Worm (Caenorhabditis elegans) whole organism, early embryonic: ENCODE measurements around the gene fbxa-220.

Experiments
- B0310.2 ChIP-seq: sonication (generic microtip); optimal IDR thresholded peaks from 2 replicates; lab custom pipeline; 2016; ENCODE audit warnings: mild to moderate bottlenecking, missing genetic modification characterization, missing compliant biosample characterization
- F13C5.2 ChIP-seq: sonication (generic microtip); optimal IDR thresholded peaks from 2 replicates; lab custom pipeline; 2017; ENCODE audit warnings: mild to moderate bottlenecking, missing genetic modification characterization, inconsistent platforms, missing compliant biosample characterization
- aly-1 ChIP-seq: sonication (generic microtip); optimal IDR thresholded peaks from 2 replicates; lab custom pipeline; 2016; ENCODE audit warnings: missing genetic modification characterization, missing compliant biosample characterization
- ama-1 ChIP-seq: fragments of 150-350 bp; optimal IDR thresholded peaks from 2 replicates; lab custom pipeline; 2014
- ceh-13 ChIP-seq: fragments of 200-800 bp; sonication (Bioruptor generic); optimal IDR thresholded peaks from 2 replicates; lab custom pipeline; 2018; ENCODE audit warnings: mild to moderate bottlenecking, missing genetic modification characterization, missing compliant biosample characterization
- ceh-36 ChIP-seq: sonication (generic microtip); optimal IDR thresholded peaks from 2 replicates; lab custom pipeline; 2016; ENCODE audit warnings: missing genetic modification characterization, inconsistent platforms, missing compliant biosample characterization
- ets-7 ChIP-seq: sonication (generic microtip); optimal IDR thresholded peaks from 2 replicates; lab custom pipeline; 2016; ENCODE audit warnings: missing genotype, missing genetic modification characterization, missing compliant biosample characterization
- flt-1 ChIP-seq: fragments of 200-800 bp; sonication (Bioruptor generic); IDR thresholded peaks from 2 replicates; pipeline ENCODE4 v1.3.6; 2022; ENCODE audit warnings: missing genetic modification characterization, missing compliant biosample characterization
- hmbx-1 ChIP-seq: sonication (generic microtip); optimal IDR thresholded peaks from 2 replicates; lab custom pipeline; 2016; ENCODE audit warnings: mild to moderate bottlenecking, missing genetic modification characterization, missing compliant biosample characterization
- hmg-4 ChIP-seq: fragments of 200-800 bp; sonication (Bioruptor generic); optimal IDR thresholded peaks from 2 replicates; lab custom pipeline; 2018; ENCODE audit warnings: mild to moderate bottlenecking, missing genetic modification characterization, missing compliant biosample characterization
- hnd-1 ChIP-seq: sonication (generic microtip); optimal IDR thresholded peaks from 2 replicates; lab custom pipeline; 2016; ENCODE audit warnings: missing genetic modification characterization, missing compliant biosample characterization
- pes-1 ChIP-seq: fragments of 200-800 bp; sonication (Bioruptor generic); IDR thresholded peaks from 2 replicates; pipeline ENCODE4 v1.3.6; 2022; ENCODE audit warnings: missing genetic modification reagents, missing genetic modification characterization, missing compliant biosample characterization
- scrt-1 ChIP-seq: fragments of 200-800 bp; sonication (Bioruptor generic); IDR thresholded peaks from 2 replicates; pipeline ENCODE4 v1.3.6; 2022; ENCODE audit warnings: missing genetic modification characterization, missing compliant biosample characterization
- sea-1 ChIP-seq: fragments of 200-800 bp; sonication (Bioruptor generic); conservative IDR thresholded peaks from 2 replicates; pipeline ENCODE4 v1.3.6; 2022; ENCODE audit warnings: missing genetic modification characterization, missing compliant biosample characterization
- tbx-11 ChIP-seq: fragments of 200-800 bp; sonication (Bioruptor generic); IDR thresholded peaks from 2 replicates; pipeline ENCODE4 v1.3.6; 2022; ENCODE audit warnings: missing genetic modification characterization, missing compliant biosample characterization
- tbx-37 ChIP-seq: fragments of 200-800 bp; sonication (Bioruptor generic); conservative IDR thresholded peaks from 2 replicates; pipeline ENCODE4 v1.3.6; 2022; ENCODE audit warnings: missing genetic modification reagents, missing genetic modification characterization, missing compliant biosample characterization
- tra-4 ChIP-seq: sonication (generic microtip); optimal IDR thresholded peaks from 2 replicates; lab custom pipeline; 2017; ENCODE audit warnings: missing genetic modification characterization, missing compliant biosample characterization

fbxa-220 gene

ce11 chrIII:11487245-11487644 lies 3.3 kb upstream of the fbxa-220 start, which contains the start of gene popl-5:
popl-5 (minus strand) TSS chrIII:11487345.
- TF ChIP-seq ets-7 (tag; lab: Kevin White, UChicago) (no peak), sea-1 (no peak), ceh-36 (tag; lab: Kevin White, UChicago) (no peak), ama-1 (lab: Kevin White, UChicago) (no peak), hmbx-1 (no peak), pes-1 (GFP tag; lab: Robert Waterston, UW) (no peak), tbx-11 (no peak)

ce11 chrIII:11481309-11481845 lies 2.6 kb downstream of the fbxa-220 start:
- no peak for TF ChIP-seq aly-1 (tag; lab: Kevin White, UChicago)
- no peak for TF ChIP-seq flt-1 (GFP tag; lab: Robert Waterston, UW)
- no peak for TF ChIP-seq tbx-11

ce11 chrIII:11478468-11479363 lies 5.3 kb downstream of the fbxa-220 start:
- TF ChIP-seq ceh-36 (tag; lab: Kevin White, UChicago) (no peak), ceh-13 (GFP tag; lab: Kevin White, UChicago) (no peak), sea-1 (no peak), ets-7 (tag; lab: Kevin White, UChicago) (no peak), flt-1 (GFP tag; lab: Robert Waterston, UW) (no peak), pes-1 (GFP tag; lab: Robert Waterston, UW) (no peak)

- TF ChIP-seq scrt-1 (GFP tag; lab: Robert Waterston, UW), result peak; percentile 31; the same call in 1 of the 2 replicates
- no peak for TF ChIP-seq ama-1 (lab: Kevin White, UChicago)
- no peak for TF ChIP-seq aly-1 (tag; lab: Kevin White, UChicago)
- TF ChIP-seq sea-1, result no peak
- TF ChIP-seq pes-1 (GFP tag; lab: Robert Waterston, UW), result no peak
- TF ChIP-seq flt-1 (GFP tag; lab: Robert Waterston, UW), result no peak
- no peak for TF ChIP-seq B0310.2 (tag; lab: Kevin White, UChicago)
- no peak for TF ChIP-seq tra-4 (tag; lab: Kevin White, UChicago)
Measured at ce11 chrIII:11477307-11477706, 6.7 kb downstream of the fbxa-220 start.

- TF ChIP-seq flt-1 (GFP tag; lab: Robert Waterston, UW) (no peak), ceh-36 (tag; lab: Kevin White, UChicago) (peak; percentile 79)
Measured at ce11 chrIII:11474674-11475306, 9.2 kb downstream of the fbxa-220 start.

ce11 chrIII:11472861-11473260 lies 11.1 kb downstream of the fbxa-220 start:
- TF ChIP-seq hnd-1 (tag; lab: Kevin White, UChicago), result no peak
- no peak for TF ChIP-seq B0310.2 (tag; lab: Kevin White, UChicago)
- TF ChIP-seq F13C5.2, result no peak
- no peak for TF ChIP-seq ets-7 (tag; lab: Kevin White, UChicago)
- no peak for TF ChIP-seq hmbx-1
- TF ChIP-seq ama-1 (lab: Kevin White, UChicago), result no peak
- TF ChIP-seq ceh-13 (GFP tag; lab: Kevin White, UChicago), result no peak
- no peak for TF ChIP-seq tbx-11
- no peak for TF ChIP-seq tbx-37 (GFP tag; lab: Robert Waterston, UW)
- TF ChIP-seq flt-1 (GFP tag; lab: Robert Waterston, UW), result no peak
- TF ChIP-seq hmg-4 (GFP tag; lab: Kevin White, UChicago), result no peak
- no peak for TF ChIP-seq ceh-36 (tag; lab: Kevin White, UChicago)
- TF ChIP-seq tra-4 (tag; lab: Kevin White, UChicago), result no peak
- TF ChIP-seq scrt-1 (GFP tag; lab: Robert Waterston, UW), result no peak
- TF ChIP-seq pes-1 (GFP tag; lab: Robert Waterston, UW), result no peak
- TF ChIP-seq sea-1, result no peak

- TF ChIP-seq hnd-1 (tag; lab: Kevin White, UChicago) (no peak), B0310.2 (tag; lab: Kevin White, UChicago) (no peak), ets-7 (tag; lab: Kevin White, UChicago) (no peak), tbx-37 (GFP tag; lab: Robert Waterston, UW) (no peak), pes-1 (GFP tag; lab: Robert Waterston, UW) (no peak), sea-1 (no peak), hmbx-1 (no peak), ama-1 (lab: Kevin White, UChicago) (no peak), ceh-13 (GFP tag; lab: Kevin White, UChicago) (no peak), tra-4 (tag; lab: Kevin White, UChicago) (no peak), F13C5.2 (no peak), ceh-36 (tag; lab: Kevin White, UChicago) (no peak), tbx-11 (no peak)
Measured at ce11 chrIII:11471336-11471735, 12.7 kb downstream of the fbxa-220 start.
